Worm (Caenorhabditis elegans) whole organism, L3 larva: ENCODE results near the gene Y62H9A.5.

ENCODE experiments used
- ceh-82 ChIP-seq: fragments of 150-350 bp; optimal IDR thresholded peaks from 2 replicates; lab custom pipeline; 2014; ENCODE audit warnings: missing biosample characterization, missing genetic modification characterization
- unc-62 ChIP-seq: fragments of 150-350 bp; sonication (generic microtip); optimal IDR thresholded peaks from 4 replicates; lab custom pipeline; 2014; ENCODE audit warnings: missing biosample characterization, missing genetic modification reagents, missing genetic modification characterization

DNA sequence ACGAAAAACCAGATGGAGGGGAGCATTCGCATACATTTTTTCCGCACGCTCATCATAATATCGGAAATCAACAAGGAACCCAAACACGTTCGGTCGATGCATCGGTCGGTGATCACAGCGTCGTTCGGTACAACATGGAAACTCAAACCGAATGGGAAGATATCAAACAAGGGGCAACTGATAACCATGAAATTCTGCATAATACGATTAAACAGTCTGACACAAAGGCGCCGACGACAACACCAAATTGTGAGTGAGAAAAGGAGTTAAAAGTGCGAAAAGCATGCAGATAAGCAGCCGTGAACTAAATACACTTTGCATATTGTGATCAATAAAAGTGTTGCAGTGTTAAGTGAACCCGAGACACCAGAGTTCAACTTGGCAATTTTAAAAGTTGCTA lies 42.5 kb upstream of the Y62H9A.5 start:
- TF ChIP-seq ceh-82 (no peak), unc-62 (GFP tag; lab: Kevin White, UChicago) (no peak)
